Fruit fly (Drosophila melanogaster) whole organism, larva: ENCODE data around the gene Cen.
A peak's percentile ranks its signal among the peaks of the same experiment; 100 is the strongest.

Source experiments
- noc ChIP-seq: fragments of 200-800 bp; sonication (Bioruptor generic); optimal IDR thresholded peaks from 3 replicates; lab custom pipeline; 2019; ENCODE audit warnings: missing biosample characterization, mild to moderate bottlenecking, missing genetic modification characterization, moderate library complexity

Cen gene

dm6 chr2L:20681648-20682098, at the start of gene Cen:
TSS of gene Cen (minus strand) at chr2L:20681846.
- peak; percentile 6 for TF ChIP-seq noc (tag; lab: Kevin White, UChicago)

dm6 chr2L:20730182-20730581, 48.5 kb upstream of the Cen start, which contains the start of gene CarT:
TSS of gene CarT (minus strand) at chr2L:20730282.
- TF ChIP-seq noc (tag; lab: Kevin White, UChicago): no peak

dm6 chr2L:20726451-20726850, 44.8 kb upstream of the Cen start, which contains the start of gene CG9316:
TSS of gene CG9316 (minus strand) at chr2L:20726551.
- no peak for TF ChIP-seq noc (tag; lab: Kevin White, UChicago)

- no peak for TF ChIP-seq noc (tag; lab: Kevin White, UChicago)
These were observed 42.4 kb upstream of the Cen start for dm6 chr2L:20724024-20724423.

dm6 chr2L:20721456-20721855, 39.8 kb upstream of the Cen start:
- TF ChIP-seq noc (tag; lab: Kevin White, UChicago): no peak

dm6 chr2L:20720011-20720410, 38.4 kb upstream of the Cen start:
- no peak for TF ChIP-seq noc (tag; lab: Kevin White, UChicago)

dm6 chr2L:20716712-20717111, 35.1 kb upstream of the Cen start:
- no peak for TF ChIP-seq noc (tag; lab: Kevin White, UChicago)

- TF ChIP-seq noc (tag; lab: Kevin White, UChicago): no peak
These were observed 34.4 kb upstream of the Cen start for dm6 chr2L:20716077-20716476.

dm6 chr2L:20714468-20715404, 33.1 kb upstream of the Cen start, which contains the start of gene Hr38:
TSS of gene Hr38 (minus strand) at chr2L:20714588.
- peak; percentile 13 for TF ChIP-seq noc (tag; lab: Kevin White, UChicago)

- TF ChIP-seq noc (tag; lab: Kevin White, UChicago): no peak
These were observed 24.3 kb upstream of the Cen start for dm6 chr2L:20705869-20706368.

dm6 chr2L:20704511-20705266, 23.0 kb upstream of the Cen start:
- TF ChIP-seq noc (tag; lab: Kevin White, UChicago): no peak

dm6 chr2L:20700534-20701239, 19.0 kb upstream of the Cen start:
- peak; percentile 51 for TF ChIP-seq noc (tag; lab: Kevin White, UChicago)

dm6 chr2L:20695066-20695465, 13.4 kb upstream of the Cen start:
- TF ChIP-seq noc (tag; lab: Kevin White, UChicago): no peak

dm6 chr2L:20690055-20690454, 8.4 kb upstream of the Cen start:
- TF ChIP-seq noc (tag; lab: Kevin White, UChicago): no peak

- no peak for TF ChIP-seq noc (tag; lab: Kevin White, UChicago)
These were observed 7.1 kb upstream of the Cen start for dm6 chr2L:20688722-20689121.
